Fruit fly (Drosophila melanogaster): ENCODE measurements around the gene CG11786.

Gene CG11786

dm6 chr3R:25004763-25005162 is 41.4 kb upstream of the CG11786 start (continued):
- peak; percentile 39; the same call in 1 of the 2 replicates for TF ChIP-seq Gug (GFP tag; IDR thresholded peaks at IDR 0.05)
- TF ChIP-seq CG6276 (GFP tag; optimal IDR thresholded peaks at IDR 0.05), result peak; percentile 49
- peak; percentile 81 for TF ChIP-seq Hr4 (GFP tag; optimal IDR thresholded peaks at IDR 0.05)
- no peak for TF ChIP-seq Hr38 (GFP tag; optimal IDR thresholded peaks at IDR 0.05)
- TF ChIP-seq pdm3 (GFP tag; optimal IDR thresholded peaks at IDR 0.05), result peak; percentile 47
- peak; percentile 39 for TF ChIP-seq Hr39 (GFP tag; optimal IDR thresholded peaks at IDR 0.05)
- TF ChIP-seq Eip78C (GFP tag), result peak; percentile 81
- TF ChIP-seq acj6 (GFP tag; optimal IDR thresholded peaks at IDR 0.05), result peak; percentile 34

dm6 chr3R:25005748-25006147 is 40.4 kb upstream of the CG11786 start:
- no peak for TF ChIP-seq CG11294 (GFP tag; IDR thresholded peaks at IDR 0.05)
- no peak for TF ChIP-seq Sox102F (GFP tag; optimal IDR thresholded peaks at IDR 0.05)
- no peak for TF ChIP-seq Ets96B (tag; optimal IDR thresholded peaks at IDR 0.05)
- no peak for TF ChIP-seq Sox15 (GFP tag; optimal IDR thresholded peaks at IDR 0.05)
- no peak for TF ChIP-seq Hr39 (GFP tag; optimal IDR thresholded peaks at IDR 0.05)
- no peak for TF ChIP-seq Blimp-1 (GFP tag; optimal IDR thresholded peaks at IDR 0.05)
- TF ChIP-seq acj6 (GFP tag; optimal IDR thresholded peaks at IDR 0.05), result no peak
- no peak for TF ChIP-seq salr (GFP tag; optimal IDR thresholded peaks at IDR 0.05)
- TF ChIP-seq CG11902 (GFP tag; optimal IDR thresholded peaks at IDR 0.05), result no peak
- TF ChIP-seq Smox (GFP tag; optimal IDR thresholded peaks at IDR 0.05), result no peak
- TF ChIP-seq esn (GFP tag; optimal IDR thresholded peaks at IDR 0.05), result no peak
- TF ChIP-seq CG10631 (GFP tag; optimal IDR thresholded peaks at IDR 0.05), result no peak
- TF ChIP-seq CG8119 (GFP tag; IDR thresholded peaks at IDR 0.05), result no peak

- TF ChIP-seq Sox102F (GFP tag; optimal IDR thresholded peaks at IDR 0.05) (peak; percentile 57), CG6163 (GFP tag; IDR thresholded peaks at IDR 0.05) (peak; percentile 95), spab (GFP tag; optimal IDR thresholded peaks at IDR 0.05) (peak; percentile 85), CG9139 (GFP tag; optimal IDR thresholded peaks at IDR 0.05) (peak; percentile 71), CG1621 (tag; optimal IDR thresholded peaks at IDR 0.05) (peak; percentile 88), topi (GFP tag; optimal IDR thresholded peaks at IDR 0.05) (peak; percentile 69), CG11762 (GFP tag; optimal IDR thresholded peaks at IDR 0.05; ENCODE audit: insufficient read depth) (peak; percentile 84), Sox14 (GFP tag; optimal IDR thresholded peaks at IDR 0.05) (peak; percentile 88), Smox (GFP tag; optimal IDR thresholded peaks at IDR 0.05) (peak; percentile 49), fkh (GFP tag; optimal IDR thresholded peaks at IDR 0.05) (no peak), vri (GFP tag; optimal IDR thresholded peaks at IDR 0.05) (no peak), OdsH (GFP tag; optimal IDR thresholded peaks at IDR 0.05) (peak; percentile 84), CG10669 (GFP tag; optimal IDR thresholded peaks at IDR 0.05) (peak; percentile 84), CG3919 (GFP tag; optimal IDR thresholded peaks at IDR 0.05) (peak; percentile 94), CG10631 (GFP tag; optimal IDR thresholded peaks at IDR 0.05) (peak; percentile 85), CG4318 (GFP tag; optimal IDR thresholded peaks at IDR 0.05) (peak; percentile 89), Hr4 (GFP tag; optimal IDR thresholded peaks at IDR 0.05) (peak; percentile 93), svp (GFP tag) (peak; percentile 83), esn (GFP tag; optimal IDR thresholded peaks at IDR 0.05) (no peak), CG6808 (GFP tag; optimal IDR thresholded peaks at IDR 0.05) (peak; percentile 87), net (GFP tag; optimal IDR thresholded peaks at IDR 0.05) (peak; percentile 85), CG8632 (GFP tag; optimal IDR thresholded peaks at IDR 0.05) (peak; percentile 55), Sox15 (GFP tag; optimal IDR thresholded peaks at IDR 0.05) (peak; percentile 52), CG8119 (GFP tag; IDR thresholded peaks at IDR 0.05) (peak; percentile 95), Hr38 (GFP tag; optimal IDR thresholded peaks at IDR 0.05) (peak; percentile 20), CG6792 (GFP tag; optimal IDR thresholded peaks at IDR 0.05) (peak; percentile 79), salr (GFP tag; optimal IDR thresholded peaks at IDR 0.05) (peak; percentile 82 to 88), Ets96B (tag; optimal IDR thresholded peaks at IDR 0.05) (peak; percentile 85), ss (GFP tag; optimal IDR thresholded peaks at IDR 0.05) (peak; percentile 84 to 86), CG15336 (GFP tag; IDR thresholded peaks at IDR 0.05) (peak; percentile 95), Gug (GFP tag; IDR thresholded peaks at IDR 0.05) (peak; percentile 89), CG6854 (GFP tag; optimal IDR thresholded peaks at IDR 0.05) (peak; percentile 13), CG16779 (tag; optimal IDR thresholded peaks at IDR 0.05) (peak; percentile 79), achi (GFP tag; optimal IDR thresholded peaks at IDR 0.05) (peak; percentile 90), Ets21C (GFP tag; optimal IDR thresholded peaks at IDR 0.05) (peak; percentile 37), cyc (GFP tag; optimal IDR thresholded peaks at IDR 0.05) (peak; percentile 68), CG8319 (GFP tag; optimal IDR thresholded peaks at IDR 0.05) (peak; percentile 33)
These were observed 36.2 kb upstream of the CG11786 start for dm6 chr3R:25009745-25010446.
